Worm (Caenorhabditis elegans) whole organism, L1 larva: ENCODE results near the gene spe-45.
A peak's percentile ranks its signal among the peaks of the same experiment; 100 is the strongest.

ENCODE experiments used
- alr-1 ChIP-seq: fragments of 200-800 bp; sonication (Bioruptor generic); optimal IDR thresholded peaks from 2 replicates; lab custom pipeline; 2018; ENCODE audit warnings: borderline replicate concordance, mild to moderate bottlenecking, missing genetic modification characterization, missing compliant biosample characterization
- blmp-1 ChIP-seq: fragments of 150-350 bp; optimal IDR thresholded peaks from 2 replicates; lab custom pipeline; 2014; ENCODE audit warnings: missing biosample characterization, missing genetic modification characterization
- ceh-82 ChIP-seq, 3 experiments: fragments of 150-350 bp in 1 of 3; sonication (generic microtip) in 2 of 3; optimal IDR thresholded peaks; 2 replicates each; lab custom pipeline; 2014 to 2017; ENCODE audit warnings: missing biosample characterization in 3 of 3, missing genetic modification characterization in 3 of 3
- ceh-88 ChIP-seq: fragments of 200-800 bp; sonication (Bioruptor generic); IDR thresholded peaks from 2 replicates; pipeline ENCODE4 v1.3.6; 2022; ENCODE audit warnings: missing genetic modification characterization, missing compliant biosample characterization
- dpl-1 ChIP-seq, 3 experiments: fragments of 150-350 bp in 2 of 3; sonication (generic microtip) in 1 of 3; optimal IDR thresholded peaks; 2 replicates each; lab custom pipeline; 2014 to 2017; ENCODE audit warnings: missing biosample characterization in 3 of 3, missing genetic modification characterization in 3 of 3, missing genetic modification reagents in 3 of 3
- efl-1 ChIP-seq, 4 experiments: fragments of 150-350 bp; optimal IDR thresholded peaks in 3 of 4; peaks in 1 of 4; 1 replicate in 1 of 4; 2 replicates in 3 of 4; lab custom pipeline; 2014; ENCODE audit warnings: missing biosample characterization in 2 of 4, missing genetic modification characterization in 2 of 4, missing genetic modification reagents in 2 of 4
- efl-3 ChIP-seq: fragments of 200-800 bp; sonication (Bioruptor generic); optimal IDR thresholded peaks from 2 replicates; lab custom pipeline; 2018; ENCODE audit warnings: mild to moderate bottlenecking, missing genetic modification characterization, missing compliant biosample characterization
- ets-5 ChIP-seq: fragments of 200-800 bp; sonication (Bioruptor generic); IDR thresholded peaks from 2 replicates; pipeline ENCODE4 v1.3.6; 2022; ENCODE audit warnings: missing genetic modification characterization, missing compliant biosample characterization
- fkh-10 ChIP-seq: sonication (generic microtip); optimal IDR thresholded peaks from 2 replicates; lab custom pipeline; 2017; ENCODE audit warnings: missing biosample characterization, missing genetic modification reagents, missing genetic modification characterization
- fos-1 ChIP-seq: fragments of 150-350 bp; optimal IDR thresholded peaks from 2 replicates; lab custom pipeline; 2014; ENCODE audit warnings: missing biosample characterization, missing genetic modification characterization
- irx-1 ChIP-seq: sonication (generic microtip); optimal IDR thresholded peaks from 2 replicates; lab custom pipeline; 2016; ENCODE audit warnings: missing genetic modification characterization, missing compliant biosample characterization
- lin-14 ChIP-seq: fragments of 200-800 bp; sonication (Bioruptor generic); optimal IDR thresholded peaks from 2 replicates; lab custom pipeline; 2018; ENCODE audit warnings: mild to moderate bottlenecking, missing genetic modification characterization, moderate library complexity, missing compliant biosample characterization
- lin-15B ChIP-seq: fragments of 150-350 bp; sonication (generic microtip); optimal IDR thresholded peaks from 3 replicates; lab custom pipeline; 2014; ENCODE audit warnings: missing biosample characterization, missing genetic modification characterization
- lin-35 ChIP-seq, 2 experiments: fragments of 150-350 bp; optimal IDR thresholded peaks; 2 replicates each; lab custom pipeline; 2014; ENCODE audit warnings: missing biosample characterization in 2 of 2, missing genetic modification characterization in 2 of 2, missing genetic modification reagents in 2 of 2
- lir-3 ChIP-seq: sonication (generic microtip); optimal IDR thresholded peaks from 2 replicates; lab custom pipeline; 2016; ENCODE audit warnings: mild to moderate bottlenecking, missing genetic modification characterization, moderate library complexity, missing compliant biosample characterization; ENCODE audit not compliant: poor library complexity
- lsy-2 ChIP-seq, 2 experiments: fragments of 150-350 bp; optimal IDR thresholded peaks; 2 replicates each; lab custom pipeline; 2014; ENCODE audit warnings: missing biosample characterization in 2 of 2, missing genetic modification characterization in 2 of 2
- mdl-1 ChIP-seq, 2 experiments: fragments of 150-350 bp; optimal IDR thresholded peaks; 2 replicates each; lab custom pipeline; 2014 to 2017; ENCODE audit warnings: missing biosample characterization in 2 of 2, missing genetic modification characterization in 2 of 2, inconsistent platforms in 1 of 2
- mep-1 ChIP-seq: fragments of 150-350 bp; optimal IDR thresholded peaks from 2 replicates; lab custom pipeline; 2014; ENCODE audit warnings: missing biosample characterization, missing genetic modification characterization
- nhr-11 ChIP-seq: fragments of 150-350 bp; optimal IDR thresholded peaks from 2 replicates; lab custom pipeline; 2014; ENCODE audit warnings: missing biosample characterization, missing genetic modification characterization
- nhr-19 ChIP-seq: fragments of 200-800 bp; sonication (Bioruptor generic); conservative IDR thresholded peaks from 2 replicates; pipeline ENCODE4 v1.3.6; 2022; ENCODE audit warnings: missing genetic modification characterization, missing compliant biosample characterization
- nhr-20 ChIP-seq: sonication (generic microtip); optimal IDR thresholded peaks from 2 replicates; lab custom pipeline; 2016; ENCODE audit warnings: mild to moderate bottlenecking, missing genetic modification characterization, missing compliant biosample characterization
- nhr-71 ChIP-seq: sonication (generic microtip); optimal IDR thresholded peaks from 2 replicates; lab custom pipeline; 2016; ENCODE audit warnings: mild to moderate bottlenecking, missing genetic modification characterization, moderate library complexity, missing compliant biosample characterization
- nhr-77 ChIP-seq: fragments of 150-350 bp; optimal IDR thresholded peaks from 2 replicates; lab custom pipeline; 2014; ENCODE audit warnings: missing biosample characterization, missing genetic modification characterization
- nhr-90 ChIP-seq: sonication (generic microtip); optimal IDR thresholded peaks from 2 replicates; lab custom pipeline; 2016; ENCODE audit warnings: mild to moderate bottlenecking, missing genetic modification characterization, missing compliant biosample characterization; ENCODE audit not compliant: poor library complexity
- pag-3 ChIP-seq: sonication (generic microtip); optimal IDR thresholded peaks from 2 replicates; lab custom pipeline; 2017; ENCODE audit warnings: missing genetic modification characterization, mild to moderate bottlenecking, missing compliant biosample characterization, antibody characterized with exemption, borderline replicate concordance; ENCODE audit not compliant: insufficient read depth
- rnt-1 ChIP-seq: sonication (generic microtip); optimal IDR thresholded peaks from 2 replicates; lab custom pipeline; 2016; ENCODE audit warnings: mild to moderate bottlenecking, missing genetic modification characterization, moderate library complexity, missing compliant biosample characterization
- snu-23 ChIP-seq: sonication (generic microtip); optimal IDR thresholded peaks from 2 replicates; lab custom pipeline; 2016; ENCODE audit warnings: missing genetic modification characterization, missing compliant biosample characterization
- sptf-1 ChIP-seq: fragments of 150-350 bp; optimal IDR thresholded peaks from 2 replicates; lab custom pipeline; 2014; ENCODE audit warnings: missing biosample characterization, missing genetic modification characterization
- unc-30 ChIP-seq: sonication (generic microtip); optimal IDR thresholded peaks from 2 replicates; lab custom pipeline; 2017; ENCODE audit warnings: missing biosample characterization, missing genetic modification characterization
- unc-86 ChIP-seq: sonication (generic microtip); optimal IDR thresholded peaks from 2 replicates; lab custom pipeline; 2016; ENCODE audit warnings: missing genetic modification characterization, missing compliant biosample characterization
- vab-15 ChIP-seq: sonication (generic microtip); optimal IDR thresholded peaks from 2 replicates; lab custom pipeline; 2017; ENCODE audit warnings: missing genotype, mild to moderate bottlenecking, missing genetic modification characterization, missing compliant biosample characterization
- xbp-1 ChIP-seq: sonication (generic microtip); optimal IDR thresholded peaks from 2 replicates; lab custom pipeline; 2016; ENCODE audit warnings: missing genetic modification characterization, missing compliant biosample characterization
- ztf-4 ChIP-seq: fragments of 150-350 bp; optimal IDR thresholded peaks from 2 replicates; lab custom pipeline; 2014; ENCODE audit warnings: missing biosample characterization, missing genetic modification characterization

spe-45 gene

ce11 chrIV:12417536-12418195, 27.8 kb upstream of the spe-45 start, which contains the start of gene F08G5.3 (continued):
- TF ChIP-seq ets-5 (GFP tag; lab: Robert Waterston, UW) (no peak), ztf-4 (no peak), lir-3 (tag; lab: Kevin White, UChicago) (peak; percentile 27), snu-23 (GFP tag; lab: Kevin White, UChicago) (peak; percentile 62), nhr-19 (GFP tag; lab: Robert Waterston, UW) (peak; percentile 22; the same call in 1 of the 2 replicates), pag-3 (no peak), alr-1 (no peak), efl-1 (optimal IDR thresholded peaks at IDR 0.05; lab: Kevin White, UChicago) (peak in 1 of 2 experiments; percentile 43), efl-1 (GFP tag; optimal IDR thresholded peaks at IDR 0.05 in 1 of 2; lab: Kevin White, UChicago) (peak; percentile 17 to 92), nhr-77 (tag; lab: Kevin White, UChicago) (peak; percentile 28), ceh-88 (GFP tag; lab: Robert Waterston, UW) (no peak), irx-1 (tag; lab: Kevin White, UChicago) (no peak)

ce11 chrIV:12416629-12417404, 26.9 kb upstream of the spe-45 start:
- peak; percentile 13 for TF ChIP-seq nhr-71 (tag; lab: Kevin White, UChicago)
- peak; percentile 21 for TF ChIP-seq rnt-1 (tag; lab: Kevin White, UChicago)
- TF ChIP-seq lin-14, result no peak
- peak; percentile 34 for TF ChIP-seq nhr-19 (GFP tag; lab: Robert Waterston, UW)
- no peak for TF ChIP-seq snu-23 (GFP tag; lab: Kevin White, UChicago)
- peak in 1 of 2 experiments; percentile 10 for TF ChIP-seq efl-1 (optimal IDR thresholded peaks at IDR 0.05; lab: Kevin White, UChicago)
- peak in 1 of 2 experiments; percentile 87 for TF ChIP-seq efl-1 (GFP tag; optimal IDR thresholded peaks at IDR 0.05 in 1 of 2; lab: Kevin White, UChicago)
- TF ChIP-seq lsy-2 (tag; optimal IDR thresholded peaks at IDR 0.05; lab: Kevin White, UChicago), result peak in 1 of 2 experiments; percentile 24
- peak in 1 of 2 experiments; percentile 10 for TF ChIP-seq lin-35 (GFP tag; optimal IDR thresholded peaks at IDR 0.05; lab: Kevin White, UChicago)
- TF ChIP-seq, all 84 proteins: peak for 6

DNA sequence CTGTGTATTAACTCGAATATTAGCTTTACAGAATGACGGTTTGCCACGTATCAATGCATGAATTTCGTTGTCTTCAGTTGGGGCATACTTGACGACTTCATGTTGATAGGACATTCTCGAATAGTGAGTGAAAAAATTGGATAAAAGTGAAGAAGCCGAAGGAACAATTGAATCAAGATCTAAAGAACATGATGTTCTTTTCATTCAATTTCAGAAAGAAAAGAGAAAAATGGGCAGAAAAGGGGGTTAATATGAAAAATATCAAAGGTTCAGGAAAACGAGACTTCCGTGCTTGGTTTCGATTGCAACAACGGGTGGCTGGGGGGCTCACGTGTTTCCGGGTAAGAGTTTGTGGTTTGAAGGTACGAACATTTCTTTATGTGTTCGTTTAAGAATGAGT, 24.7 kb upstream of the spe-45 start:
- TF ChIP-seq mdl-1 (tag; optimal IDR thresholded peaks at IDR 0.05; lab: Kevin White, UChicago) (no peak), efl-1 (optimal IDR thresholded peaks at IDR 0.05; lab: Kevin White, UChicago) (no peak), efl-1 (GFP tag; optimal IDR thresholded peaks at IDR 0.05 in 1 of 2; lab: Kevin White, UChicago) (peak in 1 of 2 experiments; percentile 28), fkh-10 (GFP tag; lab: Kevin White, UChicago) (peak; percentile 71)
- TF ChIP-seq, all 84 proteins: peak for 2

DNA sequence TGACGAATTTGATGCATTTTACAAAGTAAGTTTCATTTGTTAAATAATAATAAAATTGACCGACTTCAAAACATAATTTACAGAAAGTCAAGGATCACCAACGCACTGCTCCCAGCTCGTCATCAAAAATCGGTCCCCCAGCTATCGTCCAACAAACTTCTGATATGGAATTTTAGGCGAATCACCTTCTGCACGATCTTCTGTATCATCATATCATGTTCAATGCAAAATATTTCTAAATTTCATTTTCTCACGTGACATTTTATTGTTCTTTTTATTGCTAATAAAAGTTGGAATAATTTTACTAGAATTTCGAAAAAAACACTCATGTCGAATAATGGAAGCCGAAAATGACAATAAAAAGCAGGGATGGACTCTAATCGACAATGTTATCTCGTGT, 20.3 kb upstream of the spe-45 start, which contains the start of gene acl-13:
TSS of gene acl-13 (plus strand) at position 301 of the 400 bp plus-strand sequence.
- TF ChIP-seq mep-1 (no peak), lir-3 (tag; lab: Kevin White, UChicago) (no peak), xbp-1 (no peak), nhr-77 (tag; lab: Kevin White, UChicago) (no peak), vab-15 (no peak), unc-30 (no peak), unc-86 (no peak), irx-1 (tag; lab: Kevin White, UChicago) (no peak), ceh-82 (tag; optimal IDR thresholded peaks at IDR 0.05; lab: Kevin White, UChicago) (no peak), efl-1 (optimal IDR thresholded peaks at IDR 0.05; lab: Kevin White, UChicago) (no peak), efl-1 (GFP tag; optimal IDR thresholded peaks at IDR 0.05 in 1 of 2; lab: Kevin White, UChicago) (no peak), nhr-90 (no peak), blmp-1 (tag; lab: Kevin White, UChicago) (no peak)

- TF ChIP-seq ztf-4, result no peak
- no peak for TF ChIP-seq nhr-11 (tag; lab: Kevin White, UChicago)
- no peak for TF ChIP-seq lin-15B (tag; lab: Kevin White, UChicago)
- no peak for TF ChIP-seq mdl-1 (tag; optimal IDR thresholded peaks at IDR 0.05; lab: Kevin White, UChicago)
- TF ChIP-seq nhr-20 (tag; lab: Kevin White, UChicago), result no peak
- no peak for TF ChIP-seq fos-1 (tag; lab: Kevin White, UChicago)
- TF ChIP-seq dpl-1 (GFP tag; optimal IDR thresholded peaks at IDR 0.05; lab: Kevin White, UChicago), result peak in 1 of 3 experiments; percentile 6
- TF ChIP-seq sptf-1 (tag; lab: Kevin White, UChicago), result no peak
- TF ChIP-seq efl-3 (GFP tag; lab: Kevin White, UChicago), result no peak
These were observed 18.7 kb upstream of the spe-45 start, which contains the start of gene dsb-1 for ce11 chrIV:12408625-12409024. TSS of gene dsb-1 (plus strand) at chrIV:12408925.
